Fruit fly (Drosophila melanogaster) whole organism, wandering third instar larva: ENCODE measurements around the gene Gclc.

Experiments
- Abd-B ChIP-seq: fragments of >200 bp; optimal IDR thresholded peaks from 2 replicates; lab custom pipeline; 2017; ENCODE audit warnings: missing biosample characterization, missing genetic modification characterization
- CG32264 ChIP-seq: fragments of 200-800 bp; sonication (Bioruptor generic); optimal IDR thresholded peaks from 2 replicates; lab custom pipeline; 2016; ENCODE audit warnings: missing biosample characterization, missing genetic modification characterization
- CG9705 ChIP-seq: fragments of 200-800 bp; sonication (Bioruptor generic); optimal IDR thresholded peaks from 2 replicates; lab custom pipeline; 2018; ENCODE audit warnings: missing biosample characterization, mild to moderate bottlenecking, missing genetic modification characterization
- CrebA ChIP-seq: fragments of 200-800 bp; sonication (Bioruptor generic); optimal IDR thresholded peaks from 2 replicates; lab custom pipeline; 2016; ENCODE audit warnings: missing biosample characterization, mild to moderate bottlenecking, missing genetic modification characterization, borderline replicate concordance
- Dfd ChIP-seq: fragments of >200 bp; optimal IDR thresholded peaks from 2 replicates; lab custom pipeline; 2017; ENCODE audit warnings: missing biosample characterization, missing genetic modification characterization
- Dif ChIP-seq: fragments of 200-275, 200-300 bp; sonication (Bioruptor generic); optimal IDR thresholded peaks from 2 replicates; lab custom pipeline; 2018; ENCODE audit warnings: missing biosample characterization, missing genetic modification characterization; ENCODE audit not compliant: partially characterized antibody
- GATAd ChIP-seq: sonication (Bioruptor generic); optimal IDR thresholded peaks from 2 replicates; lab custom pipeline; 2016; ENCODE audit warnings: missing biosample characterization, missing genetic modification characterization
- HLH106 ChIP-seq: fragments of 200-800 bp; optimal IDR thresholded peaks from 3 replicates; lab custom pipeline; 2019; ENCODE audit warnings: missing biosample characterization, mild to moderate bottlenecking, missing genetic modification characterization, moderate library complexity
- Hnf4 ChIP-seq: fragments of 200-800 bp; sonication (Bioruptor generic); optimal IDR thresholded peaks from 2 replicates; lab custom pipeline; 2016; ENCODE audit warnings: missing biosample characterization, mild to moderate bottlenecking, missing genetic modification characterization
- Hr78 ChIP-seq: fragments of >200 bp; optimal IDR thresholded peaks from 2 replicates; lab custom pipeline; 2017; ENCODE audit warnings: missing biosample characterization, missing genetic modification characterization
- Hr83 ChIP-seq: fragments of 200-300 bp; sonication (Bioruptor generic); optimal IDR thresholded peaks from 2 replicates; lab custom pipeline; 2016; ENCODE audit warnings: missing biosample characterization, mild to moderate bottlenecking, missing genetic modification characterization, moderate library complexity; ENCODE audit not compliant: poor library complexity, severe bottlenecking
- Jra ChIP-seq: sonication (Bioruptor generic); optimal IDR thresholded peaks from 2 replicates; lab custom pipeline; 2016; ENCODE audit warnings: missing biosample characterization, missing genetic modification characterization
- Mio ChIP-seq: sonication (Bioruptor generic); optimal IDR thresholded peaks from 2 replicates; lab custom pipeline; 2016; ENCODE audit warnings: missing biosample characterization, missing genetic modification characterization
- Myc ChIP-seq: fragments of >200 bp; optimal IDR thresholded peaks from 2 replicates; lab custom pipeline; 2017
- N ChIP-seq: fragments of >200 bp; optimal IDR thresholded peaks from 2 replicates; lab custom pipeline; 2018; ENCODE audit warnings: missing biosample characterization, missing external identifiers, missing genetic modification characterization
- OdsH ChIP-seq: fragments of 200-800 bp; sonication (Bioruptor generic); optimal IDR thresholded peaks from 2 replicates; lab custom pipeline; 2016; ENCODE audit warnings: missing biosample characterization, mild to moderate bottlenecking, missing genetic modification characterization
- Rel ChIP-seq, 2 experiments: fragments of 200-800 bp; sonication (Bioruptor generic) in 1 of 2; optimal IDR thresholded peaks; 2 replicates in 1 of 2; 3 replicates in 1 of 2; lab custom pipeline; 2016 to 2019; ENCODE audit warnings: mild to moderate bottlenecking in 2 of 2, missing biosample characterization in 2 of 2, missing genetic modification characterization in 2 of 2, moderate library complexity in 1 of 2
- Sp1 ChIP-seq: fragments of 200-800 bp; sonication (Bioruptor generic); optimal IDR thresholded peaks from 3 replicates; lab custom pipeline; 2019; ENCODE audit warnings: missing biosample characterization, mild to moderate bottlenecking, missing genetic modification characterization, moderate library complexity
- Vsx2 ChIP-seq: fragments of 200-300, 225-300 bp; sonication (Bioruptor generic); optimal IDR thresholded peaks from 2 replicates; lab custom pipeline; 2018; ENCODE audit warnings: missing biosample characterization, missing genetic modification characterization; ENCODE audit not compliant: partially characterized antibody
- br ChIP-seq: fragments of 200-800 bp; sonication (Bioruptor generic); optimal IDR thresholded peaks from 2 replicates; lab custom pipeline; 2016; ENCODE audit warnings: missing biosample characterization, missing genetic modification characterization
- brk ChIP-seq: fragments of 200-800 bp; sonication (Bioruptor generic); optimal IDR thresholded peaks from 2 replicates; lab custom pipeline; 2016; ENCODE audit warnings: missing biosample characterization, mild to moderate bottlenecking, missing genetic modification characterization
- dl ChIP-seq, 2 experiments: fragments of 175-275, 200-275 bp in 1 of 2; fragments of 200-275 bp in 1 of 2; sonication (Bioruptor generic); optimal IDR thresholded peaks; lab custom pipeline; 2018; ENCODE audit warnings: mild to moderate bottlenecking in 2 of 2, missing biosample characterization in 2 of 2, missing genetic modification characterization in 2 of 2, moderate library complexity in 2 of 2; ENCODE audit not compliant: partially characterized antibody in 2 of 2, insufficient read depth in 1 of 2
- dmrt93B ChIP-seq: fragments of 200-800 bp; sonication (Bioruptor generic); optimal IDR thresholded peaks from 2 replicates; lab custom pipeline; 2018; ENCODE audit warnings: missing biosample characterization, mild to moderate bottlenecking, missing genetic modification characterization
- dsf ChIP-seq: sonication (Bioruptor generic); optimal IDR thresholded peaks from 2 replicates; lab custom pipeline; 2016; ENCODE audit warnings: missing biosample characterization, missing genetic modification characterization, borderline replicate concordance
- ey ChIP-seq: fragments of 200-800 bp; sonication (Bioruptor generic); optimal IDR thresholded peaks from 2 replicates; lab custom pipeline; 2016; ENCODE audit warnings: missing biosample characterization, missing genetic modification characterization
- foxo ChIP-seq, 2 experiments: fragments of 200-800 bp; sonication (Bioruptor generic); optimal IDR thresholded peaks; 2 replicates in 1 of 2; 3 replicates in 1 of 2; lab custom pipeline; 2016 to 2017; ENCODE audit warnings: missing biosample characterization in 2 of 2, missing genetic modification characterization in 2 of 2
- fru ChIP-seq: fragments of 200-800 bp; sonication (Bioruptor generic); optimal IDR thresholded peaks from 3 replicates; lab custom pipeline; 2016; ENCODE audit warnings: missing biosample characterization, mild to moderate bottlenecking, missing genetic modification characterization
- h ChIP-seq: fragments of 200-800 bp; sonication (Bioruptor generic); optimal IDR thresholded peaks from 3 replicates; lab custom pipeline; 2016; ENCODE audit warnings: missing biosample characterization, mild to moderate bottlenecking, missing genetic modification characterization
- jim ChIP-seq: fragments of 175-275, 200-325 bp; sonication (Bioruptor generic); optimal IDR thresholded peaks from 2 replicates; lab custom pipeline; 2016; ENCODE audit warnings: missing biosample characterization, mild to moderate bottlenecking, missing genetic modification characterization
- lola ChIP-seq: fragments of >200 bp; optimal IDR thresholded peaks from 2 replicates; lab custom pipeline; 2017; ENCODE audit warnings: missing biosample characterization, missing genetic modification characterization
- pan ChIP-seq: fragments of >200 bp; optimal IDR thresholded peaks from 2 replicates; lab custom pipeline; 2017
- psq ChIP-seq: fragments of 200-800 bp; sonication (Bioruptor generic); optimal IDR thresholded peaks from 3 replicates; lab custom pipeline; 2017; ENCODE audit warnings: missing biosample characterization, mild to moderate bottlenecking, missing genetic modification characterization, moderate library complexity
- rgr ChIP-seq: fragments of 200-800 bp; sonication (Bioruptor generic); optimal IDR thresholded peaks from 3 replicates; lab custom pipeline; 2016; ENCODE audit warnings: missing biosample characterization, mild to moderate bottlenecking, missing genetic modification characterization
- sage ChIP-seq: fragments of 200-800 bp; sonication (Bioruptor generic); optimal IDR thresholded peaks from 2 replicates; lab custom pipeline; 2016; ENCODE audit warnings: missing biosample characterization, mild to moderate bottlenecking, missing genetic modification characterization
- sv ChIP-seq: fragments of 200-800 bp; sonication (Bioruptor generic); optimal IDR thresholded peaks from 3 replicates; lab custom pipeline; 2016; ENCODE audit warnings: missing biosample characterization, missing genetic modification characterization
- tai ChIP-seq: sonication (Bioruptor generic); optimal IDR thresholded peaks from 2 replicates; lab custom pipeline; 2016; ENCODE audit warnings: missing biosample characterization, missing genetic modification characterization
- usp ChIP-seq: fragments of >200 bp; optimal IDR thresholded peaks from 2 replicates; lab custom pipeline; 2017; ENCODE audit warnings: missing biosample characterization, missing genetic modification characterization
- woc ChIP-seq: sonication (Bioruptor generic); optimal IDR thresholded peaks from 2 replicates; lab custom pipeline; 2016; ENCODE audit warnings: missing biosample characterization, mild to moderate bottlenecking, missing genetic modification characterization

The Gclc gene

DNA sequence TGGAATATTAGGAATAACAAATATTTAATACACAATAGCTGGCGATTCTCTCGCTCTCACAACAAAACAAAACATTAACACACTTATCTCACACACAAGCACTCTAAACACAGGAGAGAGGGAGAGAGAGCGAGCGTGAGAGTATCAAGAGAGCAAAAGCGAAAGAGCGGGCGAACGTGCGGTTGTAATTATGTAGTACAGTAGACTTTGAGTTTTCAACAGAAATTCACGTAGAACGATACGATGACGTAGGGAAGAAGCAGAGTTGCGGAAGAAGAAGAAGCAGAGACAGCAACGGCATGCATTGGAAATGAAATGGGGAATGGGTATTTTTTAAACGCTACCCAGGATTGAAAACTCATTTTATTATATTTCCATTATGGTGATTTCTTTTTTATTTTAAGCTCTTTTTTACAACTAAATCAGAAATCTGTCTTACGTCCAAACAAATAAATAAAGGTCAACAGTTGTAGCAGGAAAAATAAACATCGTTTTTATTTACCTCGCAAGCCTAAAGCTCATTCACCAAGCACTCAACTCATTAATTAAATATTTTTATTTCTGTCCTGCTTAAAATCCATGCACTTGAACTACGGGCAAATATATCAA lies 58.0 kb downstream of the Gclc start:
- no peak for TF ChIP-seq h
- no peak for TF ChIP-seq pan (lab: Kevin White, UChicago)
- TF ChIP-seq dl (GFP tag; optimal IDR thresholded peaks at IDR 0.05; lab: Kevin White, UChicago; ENCODE audit: insufficient read depth in 1 of 2, partially characterized antibody in 2 of 2): peak; percentile 95 to 96
- no peak for TF ChIP-seq Rel (GFP tag; optimal IDR thresholded peaks at IDR 0.05; lab: Kevin White, UChicago)
- TF ChIP-seq Rel (tag; optimal IDR thresholded peaks at IDR 0.05; lab: Kevin White, UChicago): no peak
- no peak for TF ChIP-seq fru
- TF ChIP-seq Dif (GFP tag; lab: Kevin White, UChicago): peak; percentile 92
- no peak for TF ChIP-seq Myc (lab: Kevin White, UChicago)
- TF ChIP-seq Mio (GFP tag; lab: Kevin White, UChicago): no peak
- no peak for TF ChIP-seq Abd-B
- peak; percentile 43 for TF ChIP-seq Hr83 (GFP tag; lab: Kevin White, UChicago)
- TF ChIP-seq Vsx2 (GFP tag; lab: Kevin White, UChicago): peak; percentile 74
- no peak for TF ChIP-seq Dfd (GFP tag; lab: Kevin White, UChicago)
- no peak for TF ChIP-seq Hr78 (GFP tag; lab: Kevin White, UChicago)
- no peak for TF ChIP-seq woc (GFP tag; lab: Kevin White, UChicago)
- TF ChIP-seq tai (GFP tag; lab: Kevin White, UChicago): no peak
- TF ChIP-seq GATAd (GFP tag; lab: Kevin White, UChicago): no peak
- no peak for TF ChIP-seq HLH106 (tag; lab: Kevin White, UChicago)
- no peak for TF ChIP-seq CrebA (GFP tag; lab: Kevin White, UChicago)
- TF ChIP-seq ey (GFP tag; lab: Kevin White, UChicago): no peak
- no peak for TF ChIP-seq CG32264 (GFP tag; lab: Kevin White, UChicago)
- TF ChIP-seq usp (GFP tag; lab: Kevin White, UChicago): no peak
- no peak for TF ChIP-seq CG9705 (GFP tag; lab: Kevin White, UChicago)
- TF ChIP-seq Sp1 (GFP tag; lab: Kevin White, UChicago): no peak
- TF ChIP-seq rgr: no peak

- peak; percentile 62 for TF ChIP-seq CG9705 (GFP tag; lab: Kevin White, UChicago)
- TF ChIP-seq Jra (GFP tag; lab: Kevin White, UChicago): no peak
- TF ChIP-seq Abd-B: no peak
- no peak for TF ChIP-seq Myc (lab: Kevin White, UChicago)
- TF ChIP-seq jim: no peak
- no peak for TF ChIP-seq N (GFP tag; lab: Kevin White, UChicago)
- no peak for TF ChIP-seq Dif (GFP tag; lab: Kevin White, UChicago)
- no peak for TF ChIP-seq CrebA (GFP tag; lab: Kevin White, UChicago)
- TF ChIP-seq Rel (GFP tag; optimal IDR thresholded peaks at IDR 0.05; lab: Kevin White, UChicago): no peak
- no peak for TF ChIP-seq Rel (tag; optimal IDR thresholded peaks at IDR 0.05; lab: Kevin White, UChicago)
- TF ChIP-seq ey (GFP tag; lab: Kevin White, UChicago): peak; percentile 74
- TF ChIP-seq lola (GFP tag; lab: Kevin White, UChicago): no peak
- peak; percentile 74 for TF ChIP-seq Sp1 (GFP tag; lab: Kevin White, UChicago)
- no peak for TF ChIP-seq pan (lab: Kevin White, UChicago)
- peak; percentile 74 for TF ChIP-seq HLH106 (tag; lab: Kevin White, UChicago)
- peak; percentile 59 for TF ChIP-seq h
- TF ChIP-seq dsf (GFP tag; lab: Kevin White, UChicago): no peak
- TF ChIP-seq woc (GFP tag; lab: Kevin White, UChicago): peak; percentile 72
- peak; percentile 52 for TF ChIP-seq psq (GFP tag; lab: Kevin White, UChicago)
- TF ChIP-seq sage (GFP tag; lab: Kevin White, UChicago): no peak
- TF ChIP-seq rgr: peak; percentile 53
- peak; percentile 63 for TF ChIP-seq fru
- peak; percentile 69 for TF ChIP-seq br (GFP tag; lab: Kevin White, UChicago)
- TF ChIP-seq sv (GFP tag; lab: Kevin White, UChicago): peak; percentile 72
- no peak for TF ChIP-seq Dfd (GFP tag; lab: Kevin White, UChicago)
- peak in 1 of 2 experiments; percentile 71 for TF ChIP-seq foxo (GFP tag; optimal IDR thresholded peaks at IDR 0.05; lab: Kevin White, UChicago)
- TF ChIP-seq Vsx2 (GFP tag; lab: Kevin White, UChicago): no peak
- TF ChIP-seq usp (GFP tag; lab: Kevin White, UChicago): no peak
- TF ChIP-seq Mio (GFP tag; lab: Kevin White, UChicago): no peak
- no peak for TF ChIP-seq brk (GFP tag; lab: Kevin White, UChicago)
- TF ChIP-seq dl (GFP tag; optimal IDR thresholded peaks at IDR 0.05; lab: Kevin White, UChicago; ENCODE audit: insufficient read depth in 1 of 2, partially characterized antibody in 2 of 2): no peak
- no peak for TF ChIP-seq GATAd (GFP tag; lab: Kevin White, UChicago)
- no peak for TF ChIP-seq Hnf4
- no peak for TF ChIP-seq CG32264 (GFP tag; lab: Kevin White, UChicago)
- TF ChIP-seq Hr83 (GFP tag; lab: Kevin White, UChicago): no peak
- no peak for TF ChIP-seq Hr78 (GFP tag; lab: Kevin White, UChicago)
- peak; percentile 61 for TF ChIP-seq dmrt93B
- peak; percentile 37 for TF ChIP-seq OdsH (GFP tag; lab: Kevin White, UChicago)
- TF ChIP-seq tai (GFP tag; lab: Kevin White, UChicago): no peak
Measured at dm6 chrX:8057299-8057730, 58.6 kb downstream of the Gclc start.
